Worm (Caenorhabditis elegans): Measurements from ENCODE around the gene bath-20.
"Not testable (repeated sequence)": the region's sequence is repeated elsewhere in the genome, so short reads cannot be mapped to it uniquely, and the experiment has no call there.

The bath-20 gene

DNA sequence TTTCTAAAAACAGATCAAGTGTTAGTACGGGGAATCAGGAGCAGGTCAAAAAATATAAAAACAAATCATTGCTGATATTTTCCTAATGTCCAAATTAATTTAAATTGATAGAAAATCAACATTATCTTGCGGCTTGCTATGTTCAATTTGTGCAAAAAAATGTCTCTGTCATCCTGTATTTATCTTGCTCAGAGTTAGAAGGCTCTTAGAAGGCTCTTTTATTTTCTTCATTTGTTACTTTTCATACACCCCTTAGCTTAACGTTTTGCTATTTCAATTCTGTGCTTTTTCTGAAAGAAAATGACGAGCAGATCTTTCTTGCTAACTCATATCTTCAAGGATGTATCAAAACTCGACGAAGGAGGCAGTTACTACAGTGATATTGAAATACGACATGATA, 43.8 kb downstream of the bath-20 start, which contains the start of gene math-19:
Gene math-19 (plus strand): TSS at position 301 of the 400 bp plus-strand sequence.
- not testable (repeated sequence) for TF ChIP-seq W03F9.2, him-1, dao-5 (tag; optimal IDR thresholded peaks at IDR 0.05)

DNA sequence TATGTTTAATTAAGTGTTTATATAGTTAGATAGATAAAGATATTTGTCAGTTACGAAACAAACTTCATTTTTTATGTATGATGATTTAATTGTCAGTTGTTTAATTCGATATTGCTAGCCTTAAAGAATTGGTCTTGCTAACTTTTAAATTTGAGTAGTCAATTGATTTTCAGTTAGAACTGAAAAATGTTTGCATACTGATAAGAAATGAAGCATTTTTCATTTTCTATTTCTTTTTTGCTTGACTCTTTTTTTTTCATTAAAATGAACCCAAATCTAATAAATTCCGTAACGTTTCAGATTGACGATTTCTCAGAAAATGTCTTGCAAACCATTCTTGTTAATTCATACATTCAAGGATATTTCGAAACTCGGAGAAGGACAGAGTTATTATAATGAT, 46.1 kb downstream of the bath-20 start, which contains the start of gene math-20:
Gene math-20 (plus strand): TSS at position 301 of the 400 bp plus-strand sequence.
- no peak for TF ChIP-seq him-1 (tag; optimal IDR thresholded peaks at IDR 0.05)
- no peak for TF ChIP-seq W03F9.2 (tag; optimal IDR thresholded peaks at IDR 0.05)
- TF ChIP-seq dao-5 (tag; optimal IDR thresholded peaks at IDR 0.05), result no peak

DNA sequence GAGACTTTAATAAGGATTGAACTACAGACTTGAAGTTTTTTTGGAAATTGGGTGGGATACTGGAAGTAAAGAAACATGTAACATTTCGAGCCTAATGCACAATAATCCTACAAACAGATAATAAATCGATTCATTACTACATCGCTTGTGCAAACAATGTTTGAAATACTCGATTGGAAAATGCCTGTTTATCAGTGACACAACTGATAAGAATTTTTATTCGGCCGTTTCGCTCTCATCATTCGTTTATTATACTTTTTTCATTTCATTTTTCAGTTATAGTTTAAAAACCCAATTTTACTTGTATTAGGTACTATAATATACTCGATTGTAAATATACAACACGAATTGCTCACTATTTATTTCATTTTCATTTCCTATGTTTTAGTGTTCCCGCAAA, 46.6 kb downstream of the bath-20 start:
- TF ChIP-seq him-1 (tag; optimal IDR thresholded peaks at IDR 0.05), result no peak
- TF ChIP-seq dao-5 (tag; optimal IDR thresholded peaks at IDR 0.05), result no peak
- TF ChIP-seq W03F9.2 (tag; optimal IDR thresholded peaks at IDR 0.05), result no peak

DNA sequence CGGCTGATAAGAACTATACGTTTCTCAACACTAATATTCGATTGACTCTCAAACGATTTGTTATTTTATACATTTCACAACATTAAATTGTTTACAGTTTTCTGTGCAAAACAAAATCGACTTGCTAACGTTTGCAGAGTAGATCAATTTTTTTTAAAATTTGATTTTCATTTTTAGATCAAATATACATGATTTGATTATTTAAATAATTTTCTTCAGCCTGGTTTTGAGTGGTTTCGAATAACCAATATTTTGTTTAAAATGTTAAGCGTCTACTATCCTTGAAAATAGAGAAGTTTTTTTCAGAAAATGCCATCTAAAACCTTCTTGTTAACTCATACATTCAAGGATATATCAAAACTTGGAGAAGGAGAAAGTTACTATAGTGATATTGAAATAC, 48.6 kb downstream of the bath-20 start, which contains the start of gene math-21:
Gene math-21 (plus strand): TSS at position 301 of the 400 bp plus-strand sequence.
- TF ChIP-seq him-1 (tag; optimal IDR thresholded peaks at IDR 0.05), result no peak
- no peak for TF ChIP-seq dao-5 (tag; optimal IDR thresholded peaks at IDR 0.05)
- TF ChIP-seq W03F9.2 (tag; optimal IDR thresholded peaks at IDR 0.05), result no peak

All from whole organism, L4/young adult.